ENCODE assay signal across 3 worm cellular contexts in genomic region chrII:9397496-9397895, ce11.
TF ChIP-seq lines count a peak whose summit lies in the region.

Y51B9A.9 (minus strand) TSS chrII:9397596.

TF ChIP-seq in whole organism, L1 larva, 84 proteins besides CTCF, POLR2A, EP300 and RAD21:
- TF ChIP-seq elt-2 (tag; optimal IDR thresholded peaks at IDR 0.05; lab: Kevin White, UChicago) (peak; percentile 3), zag-1 (tag; optimal IDR thresholded peaks at IDR 0.05; lab: Kevin White, UChicago) (no peak), dpl-1 (GFP tag; optimal IDR thresholded peaks at IDR 0.05; lab: Kevin White, UChicago) (no peak)

TF ChIP-seq in whole organism, L3 larva, 47 proteins besides CTCF, POLR2A, EP300 and RAD21:
- no peak for TF ChIP-seq nhr-77 (tag; optimal IDR thresholded peaks at IDR 0.05; lab: Kevin White, UChicago)
- peak; percentile 22 for TF ChIP-seq elt-2 (tag; optimal IDR thresholded peaks at IDR 0.05; lab: Kevin White, UChicago)

TF ChIP-seq in whole organism, L4 larva, 104 proteins besides CTCF, POLR2A, EP300 and RAD21:
- no peak for TF ChIP-seq hlh-30 (tag; optimal IDR thresholded peaks at IDR 0.05; lab: Kevin White, UChicago; ENCODE audit: insufficient read depth)
- TF ChIP-seq F10B5.3 (tag; optimal IDR thresholded peaks at IDR 0.05; lab: Kevin White, UChicago), result no peak
- TF ChIP-seq rbr-2 (tag; optimal IDR thresholded peaks at IDR 0.05; lab: Kevin White, UChicago), result no peak
- TF ChIP-seq pqm-1 (tag; optimal IDR thresholded peaks at IDR 0.05; lab: Kevin White, UChicago), result peak; percentile 47
- TF ChIP-seq skn-1 (tag; optimal IDR thresholded peaks at IDR 0.05; lab: Kevin White, UChicago), result no peak
- no peak for TF ChIP-seq T20F7.1 (GFP tag; optimal IDR thresholded peaks at IDR 0.05; lab: Kevin White, UChicago)
- TF ChIP-seq saeg-2 (GFP tag; IDR thresholded peaks at IDR 0.05; lab: Robert Waterston, UW), result no peak
- TF ChIP-seq nhr-28 (tag; optimal IDR thresholded peaks at IDR 0.05; lab: Kevin White, UChicago), result no peak
- no peak for TF ChIP-seq daf-16 (GFP tag; optimal IDR thresholded peaks at IDR 0.05; lab: Kevin White, UChicago)
- TF ChIP-seq daf-16 (tag; optimal IDR thresholded peaks at IDR 0.05; lab: Kevin White, UChicago), result peak; percentile 68
- TF ChIP-seq spr-1 (tag; optimal IDR thresholded peaks at IDR 0.05; lab: Kevin White, UChicago), result no peak
- TF ChIP-seq nhr-11 (tag; optimal IDR thresholded peaks at IDR 0.05; lab: Kevin White, UChicago), result no peak
- TF ChIP-seq nhr-102 (tag; optimal IDR thresholded peaks at IDR 0.05; lab: Kevin White, UChicago), result no peak

Comparison
In these comparisons a context has a peak if more than half of its experiments do, and no peak if none do; other contexts are left out.
1. Of the 29 proteins assayed by ChIP-seq in both whole organism, L4 larva and whole organism, L1 larva: peak only in whole organism, L4 larva: pqm-1; only in whole organism, L1 larva: none; in both: none; in neither: 28.